Worm (Caenorhabditis elegans) whole organism, young adult: ENCODE data around the gene F55G11.8.

ENCODE experiments used
- C06A6.2 ChIP-seq: fragments of 200-800 bp; sonication (Bioruptor generic); conservative IDR thresholded peaks from 2 replicates; pipeline ENCODE4 v1.3.6; 2022; ENCODE audit warnings: missing genetic modification characterization, missing compliant biosample characterization
- D2030.7 ChIP-seq: fragments of 200-800 bp; sonication (Bioruptor generic); IDR thresholded peaks from 2 replicates; pipeline ENCODE4 v1.3.6; 2022; ENCODE audit warnings: missing genetic modification reagents, missing genetic modification characterization, missing compliant biosample characterization
- F10E7.11 ChIP-seq: sonication (generic microtip); optimal IDR thresholded peaks from 2 replicates; lab custom pipeline; 2017; ENCODE audit warnings: mild to moderate bottlenecking, missing genetic modification characterization, moderate library complexity, missing compliant biosample characterization
- F22D6.2 ChIP-seq: sonication (generic microtip); optimal IDR thresholded peaks from 2 replicates; lab custom pipeline; 2016; ENCODE audit warnings: mild to moderate bottlenecking, missing genetic modification characterization, missing compliant biosample characterization
- F52B5.7 ChIP-seq: sonication (generic microtip); optimal IDR thresholded peaks from 2 replicates; lab custom pipeline; 2016; ENCODE audit warnings: mild to moderate bottlenecking, missing genetic modification characterization, missing compliant biosample characterization
- F57A8.1 ChIP-seq: fragments of 200-800 bp; sonication (Bioruptor generic); optimal IDR thresholded peaks from 2 replicates; lab custom pipeline; 2018; ENCODE audit warnings: mild to moderate bottlenecking, missing genetic modification characterization, moderate library complexity, missing compliant biosample characterization
- K11D2.4 ChIP-seq: fragments of 200-800 bp; sonication (Bioruptor generic); IDR thresholded peaks from 2 replicates; pipeline ENCODE4 v1.3.6; 2022; ENCODE audit warnings: missing genetic modification reagents, missing genetic modification characterization, missing compliant biosample characterization
- K12H6.12 ChIP-seq: fragments of 200-800 bp; sonication (Bioruptor generic); optimal IDR thresholded peaks from 2 replicates; lab custom pipeline; 2018; ENCODE audit warnings: mild to moderate bottlenecking, missing genetic modification characterization, missing compliant biosample characterization
- T07F8.4 ChIP-seq: sonication (generic microtip); optimal IDR thresholded peaks from 2 replicates; lab custom pipeline; 2016; ENCODE audit warnings: mild to moderate bottlenecking, missing genetic modification characterization, moderate library complexity, missing compliant biosample characterization
- Y56A3A.18 ChIP-seq: fragments of 200-800 bp; sonication (Bioruptor generic); IDR thresholded peaks from 2 replicates; pipeline ENCODE4 v1.3.6; 2022; ENCODE audit warnings: missing genetic modification reagents, missing genetic modification characterization, missing compliant biosample characterization
- ZK185.1 ChIP-seq: sonication (generic microtip); optimal IDR thresholded peaks from 2 replicates; lab custom pipeline; 2016; ENCODE audit warnings: mild to moderate bottlenecking, missing genetic modification characterization, missing compliant biosample characterization; ENCODE audit not compliant: poor library complexity, severe bottlenecking
- akir-1 ChIP-seq: fragments of 200-800 bp; sonication (Bioruptor generic); optimal IDR thresholded peaks from 2 replicates; lab custom pipeline; 2018; ENCODE audit warnings: mild to moderate bottlenecking, missing genetic modification characterization, moderate library complexity, missing compliant biosample characterization
- bed-1 ChIP-seq: fragments of 200-800 bp; sonication (Bioruptor generic); IDR thresholded peaks from 2 replicates; pipeline ENCODE4 v1.3.6; 2022; ENCODE audit warnings: missing genetic modification reagents, missing genetic modification characterization, missing compliant biosample characterization
- bed-2 ChIP-seq: fragments of 200-800 bp; sonication (Bioruptor generic); IDR thresholded peaks from 2 replicates; pipeline ENCODE4 v1.3.6; 2022; ENCODE audit warnings: missing genetic modification reagents, missing genetic modification characterization, missing compliant biosample characterization
- ccch-3 ChIP-seq: fragments of 200-800 bp; sonication (Bioruptor generic); optimal IDR thresholded peaks from 2 replicates; lab custom pipeline; 2018; ENCODE audit warnings: mild to moderate bottlenecking, missing genetic modification characterization, missing compliant biosample characterization
- cebp-2 ChIP-seq: fragments of 200-800 bp; sonication (Bioruptor generic); IDR thresholded peaks from 2 replicates; pipeline ENCODE4 v1.3.6; 2022; ENCODE audit warnings: missing genetic modification characterization, missing compliant biosample characterization
- ceh-100 ChIP-seq: fragments of 200-800 bp; sonication (Bioruptor generic); IDR thresholded peaks from 2 replicates; pipeline ENCODE4 v1.3.6; 2022; ENCODE audit warnings: missing genetic modification reagents, missing genetic modification characterization, missing compliant biosample characterization
- efl-1 ChIP-seq: fragments of 150-350 bp; optimal IDR thresholded peaks from 2 replicates; lab custom pipeline; 2014; ENCODE audit warnings: missing biosample characterization, missing genetic modification reagents, missing genetic modification characterization
- fkh-3 ChIP-seq: sonication (generic microtip); optimal IDR thresholded peaks from 2 replicates; lab custom pipeline; 2016; ENCODE audit warnings: mild to moderate bottlenecking, missing genetic modification characterization, missing compliant biosample characterization
- hlh-12 ChIP-seq: sonication (generic microtip); optimal IDR thresholded peaks from 2 replicates; lab custom pipeline; 2016; ENCODE audit warnings: missing genetic modification characterization, missing compliant biosample characterization
- hsf-1 ChIP-seq: fragments of 200-800 bp; sonication (Bioruptor generic); IDR thresholded peaks from 2 replicates; pipeline ENCODE4 v1.3.6; 2022; ENCODE audit warnings: missing genetic modification reagents, missing genetic modification characterization, missing compliant biosample characterization
- let-526 ChIP-seq: fragments of 200-800 bp; sonication (Bioruptor generic); IDR thresholded peaks from 2 replicates; pipeline ENCODE4 v1.3.6; 2022; ENCODE audit warnings: missing genetic modification reagents, missing genetic modification characterization, missing compliant biosample characterization
- let-607 ChIP-seq, 2 experiments: fragments of 200-800 bp in 1 of 2; sonication (Bioruptor generic) in 1 of 2; sonication (generic microtip) in 1 of 2; optimal IDR thresholded peaks; 2 replicates each; lab custom pipeline; 2016 to 2018; ENCODE audit warnings: mild to moderate bottlenecking in 2 of 2, missing compliant biosample characterization in 2 of 2, missing genetic modification characterization in 2 of 2, moderate library complexity in 2 of 2, missing genotype in 1 of 2
- lin-26 ChIP-seq: fragments of 200-800 bp; sonication (Bioruptor generic); IDR thresholded peaks from 2 replicates; pipeline ENCODE4 v1.3.6; 2022; ENCODE audit warnings: missing genetic modification reagents, missing genetic modification characterization, missing compliant biosample characterization
- lin-35 ChIP-seq, 3 experiments: fragments of 150-350 bp in 2 of 3; sonication (generic microtip) in 1 of 3; optimal IDR thresholded peaks; 2 replicates each; lab custom pipeline; 2014 to 2018; ENCODE audit warnings: missing biosample characterization in 3 of 3, missing genetic modification characterization in 3 of 3, missing genetic modification reagents in 3 of 3
- lin-54 ChIP-seq: fragments of 200-800 bp; sonication (Bioruptor generic); optimal IDR thresholded peaks from 2 replicates; lab custom pipeline; 2018; ENCODE audit warnings: mild to moderate bottlenecking, missing genetic modification characterization, missing compliant biosample characterization
- mcd-1 ChIP-seq: fragments of 200-800 bp; sonication (Bioruptor generic); IDR thresholded peaks from 2 replicates; pipeline ENCODE4 v1.3.6; 2022; ENCODE audit warnings: missing genetic modification reagents, missing genetic modification characterization, missing compliant biosample characterization
- mel-28 ChIP-seq: sonication (generic microtip); optimal IDR thresholded peaks from 2 replicates; lab custom pipeline; 2016; ENCODE audit warnings: borderline replicate concordance, mild to moderate bottlenecking, missing genetic modification characterization, missing compliant biosample characterization
- nfya-1 ChIP-seq: sonication (generic microtip); optimal IDR thresholded peaks from 2 replicates; lab custom pipeline; 2017; ENCODE audit warnings: antibody characterized with exemption, missing compliant biosample characterization, missing genetic modification characterization, borderline replicate concordance; ENCODE audit not compliant: insufficient read depth
- nfyb-1 ChIP-seq: fragments of 200-800 bp; sonication (Bioruptor generic); IDR thresholded peaks from 2 replicates; pipeline ENCODE4 v1.3.6; 2022; ENCODE audit warnings: missing genetic modification reagents, missing genetic modification characterization, missing compliant biosample characterization
- nhr-120 ChIP-seq: fragments of 200-800 bp; sonication (Bioruptor generic); IDR thresholded peaks from 2 replicates; pipeline ENCODE4 v1.3.6; 2022; ENCODE audit warnings: missing genetic modification characterization, missing compliant biosample characterization
- nhr-179 ChIP-seq: sonication (generic microtip); optimal IDR thresholded peaks from 2 replicates; lab custom pipeline; 2016; ENCODE audit warnings: mild to moderate bottlenecking, missing genetic modification characterization, missing compliant biosample characterization
- nhr-27 ChIP-seq: fragments of 200-800 bp; sonication (Bioruptor generic); optimal IDR thresholded peaks from 2 replicates; lab custom pipeline; 2018; ENCODE audit warnings: mild to moderate bottlenecking, missing genetic modification characterization, moderate library complexity, missing compliant biosample characterization
- sdz-38 ChIP-seq: sonication (generic microtip); optimal IDR thresholded peaks from 2 replicates; lab custom pipeline; 2016; ENCODE audit warnings: missing genotype, missing genetic modification characterization, missing compliant biosample characterization
- somi-1 ChIP-seq: fragments of 200-800 bp; sonication (Bioruptor generic); optimal IDR thresholded peaks from 2 replicates; lab custom pipeline; 2018; ENCODE audit warnings: mild to moderate bottlenecking, missing genetic modification characterization, missing compliant biosample characterization
- sptf-2 ChIP-seq: fragments of 200-800 bp; sonication (Bioruptor generic); optimal IDR thresholded peaks from 2 replicates; lab custom pipeline; 2018; ENCODE audit warnings: mild to moderate bottlenecking, missing genetic modification characterization, missing compliant biosample characterization
- tbx-9 ChIP-seq: sonication (generic microtip); optimal IDR thresholded peaks from 2 replicates; lab custom pipeline; 2016; ENCODE audit warnings: borderline replicate concordance, missing genetic modification characterization, inconsistent platforms, missing compliant biosample characterization
- unc-130 ChIP-seq: sonication (generic microtip); optimal IDR thresholded peaks from 2 replicates; lab custom pipeline; 2016; ENCODE audit warnings: missing genetic modification reagents, missing genetic modification characterization, missing compliant biosample characterization
- ztf-18 ChIP-seq: sonication (generic microtip); optimal IDR thresholded peaks from 2 replicates; lab custom pipeline; 2016; ENCODE audit warnings: missing genotype, mild to moderate bottlenecking, missing genetic modification characterization, missing compliant biosample characterization
- ztf-22 ChIP-seq: fragments of 200-800 bp; sonication (Bioruptor generic); optimal IDR thresholded peaks from 2 replicates; lab custom pipeline; 2018; ENCODE audit warnings: mild to moderate bottlenecking, missing genetic modification characterization, moderate library complexity, missing compliant biosample characterization
- ztf-28 ChIP-seq: fragments of 200-800 bp; sonication (Bioruptor generic); IDR thresholded peaks from 2 replicates; pipeline ENCODE4 v1.3.6; 2022; ENCODE audit warnings: missing genetic modification reagents, missing genetic modification characterization, missing compliant biosample characterization

F55G11.8 gene

ce11 chrIV:12941254-12941653 is 21.4 kb upstream of the F55G11.8 start, which contains the start of gene dod-24:
Gene dod-24 (minus strand): TSS chrIV:12941354.
- TF ChIP-seq F52B5.7 (tag; lab: Kevin White, UChicago) (no peak), mel-28 (no peak), nfyb-1 (GFP tag; lab: Robert Waterston, UW) (no peak), nhr-120 (GFP tag; lab: Robert Waterston, UW) (no peak), F57A8.1 (GFP tag; lab: Kevin White, UChicago) (no peak), Y56A3A.18 (GFP tag; lab: Robert Waterston, UW) (no peak), F10E7.11 (tag; lab: Kevin White, UChicago) (no peak), nfya-1 (tag; lab: Kevin White, UChicago) (no peak), hsf-1 (no peak), ztf-22 (no peak), K12H6.12 (no peak), nhr-179 (tag; lab: Kevin White, UChicago) (no peak), C06A6.2 (no peak)

ce11 chrIV:12942633-12943032 is 20.0 kb upstream of the F55G11.8 start, which contains the start of gene dct-19:
Gene dct-19 (plus strand): TSS chrIV:12942933.
- TF ChIP-seq C06A6.2 (no peak), unc-130 (GFP tag; lab: Kevin White, UChicago) (no peak), ztf-18 (tag; lab: Kevin White, UChicago) (no peak), sdz-38 (no peak), ccch-3 (GFP tag; lab: Kevin White, UChicago) (no peak), fkh-3 (tag; lab: Kevin White, UChicago) (no peak), sptf-2 (GFP tag; lab: Kevin White, UChicago) (no peak), mcd-1 (GFP tag; lab: Robert Waterston, UW) (no peak), hlh-12 (no peak), ztf-28 (GFP tag; lab: Robert Waterston, UW) (no peak), somi-1 (GFP tag; lab: Kevin White, UChicago) (no peak), bed-1 (GFP tag; lab: Robert Waterston, UW) (no peak), lin-26 (GFP tag; lab: Robert Waterston, UW) (no peak), lin-54 (GFP tag; lab: Kevin White, UChicago) (no peak), K11D2.4 (GFP tag; lab: Robert Waterston, UW) (no peak), let-526 (GFP tag; lab: Robert Waterston, UW) (no peak), cebp-2 (no peak), let-607 (tag; optimal IDR thresholded peaks at IDR 0.05; lab: Kevin White, UChicago) (no peak)

- TF ChIP-seq T07F8.4 (tag; lab: Kevin White, UChicago) (no peak), efl-1 (GFP tag; lab: Kevin White, UChicago) (no peak), F52B5.7 (tag; lab: Kevin White, UChicago) (no peak), D2030.7 (GFP tag; lab: Robert Waterston, UW) (no peak), ceh-100 (GFP tag; lab: Robert Waterston, UW) (no peak), ZK185.1 (tag; lab: Kevin White, UChicago) (no peak), akir-1 (GFP tag; lab: Kevin White, UChicago) (no peak), lin-35 (GFP tag; optimal IDR thresholded peaks at IDR 0.05; lab: Kevin White, UChicago) (no peak), F22D6.2 (no peak), tbx-9 (no peak), bed-2 (GFP tag; lab: Robert Waterston, UW) (no peak), nhr-27 (tag; lab: Kevin White, UChicago) (no peak)
These were observed 16.1 kb upstream of the F55G11.8 start, which contains the start of gene F55G11.1 for ce11 chrIV:12946488-12946887. Gene F55G11.1 (minus strand): TSS chrIV:12946588.
